Worm (Caenorhabditis elegans) whole organism, early embryonic: ENCODE measurements around the gene cku-70.

Experiments used
- ama-1 ChIP-seq: fragments of 150-350 bp; optimal IDR thresholded peaks from 2 replicates; lab custom pipeline; 2014
- ceh-13 ChIP-seq: fragments of 200-800 bp; sonication (Bioruptor generic); optimal IDR thresholded peaks from 2 replicates; lab custom pipeline; 2018; ENCODE audit warnings: mild to moderate bottlenecking, missing genetic modification characterization, missing compliant biosample characterization
- ceh-36 ChIP-seq: sonication (generic microtip); optimal IDR thresholded peaks from 2 replicates; lab custom pipeline; 2016; ENCODE audit warnings: missing genetic modification characterization, inconsistent platforms, missing compliant biosample characterization
- ets-7 ChIP-seq: sonication (generic microtip); optimal IDR thresholded peaks from 2 replicates; lab custom pipeline; 2016; ENCODE audit warnings: missing genotype, missing genetic modification characterization, missing compliant biosample characterization
- hnd-1 ChIP-seq: sonication (generic microtip); optimal IDR thresholded peaks from 2 replicates; lab custom pipeline; 2016; ENCODE audit warnings: missing genetic modification characterization, missing compliant biosample characterization

DNA sequence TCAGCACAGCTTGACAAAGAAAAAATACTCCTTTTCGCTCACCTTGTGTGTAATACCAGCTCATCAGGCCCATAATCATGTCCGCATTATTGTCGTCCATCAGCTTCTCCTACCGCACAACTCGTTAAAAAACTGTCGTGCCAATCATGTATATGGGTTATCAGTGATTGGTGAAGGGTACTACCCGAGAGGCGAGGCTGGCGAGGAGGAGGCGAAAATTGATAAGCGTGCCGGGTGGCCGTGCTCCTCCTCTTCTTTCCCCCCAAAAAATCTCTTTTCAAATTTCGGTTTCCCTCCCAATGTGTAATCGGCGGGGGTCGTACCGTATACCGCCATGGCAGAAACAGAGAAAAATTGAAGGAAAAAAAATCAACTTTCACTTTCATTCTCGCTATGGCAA, 33.5 kb downstream of the cku-70 start:
- TF ChIP-seq ama-1 (lab: Kevin White, UChicago) = no peak
- TF ChIP-seq hnd-1 (tag; lab: Kevin White, UChicago) = no peak
- no peak for TF ChIP-seq ceh-36 (tag; lab: Kevin White, UChicago)
- no peak for TF ChIP-seq ceh-13 (GFP tag; lab: Kevin White, UChicago)
- TF ChIP-seq ets-7 = no peak
